Fruit fly (Drosophila melanogaster): Measurements from ENCODE around the gene dl.

dl gene

dm6 chr2L:17484174-17484573 is 34.0 kb upstream of the dl start, which contains the start of the genes GCS2beta and CG5131 (continued):
- TF ChIP-seq gt (GFP tag; IDR thresholded peaks at IDR 0.05) (peak; percentile 75), corto (GFP tag; optimal IDR thresholded peaks at IDR 0.05) (peak; percentile 48), CG17802 (tag; optimal IDR thresholded peaks at IDR 0.05) (peak; percentile 73), tio (GFP tag; optimal IDR thresholded peaks at IDR 0.05) (peak; percentile 89), Bdp1 (GFP tag; optimal IDR thresholded peaks at IDR 0.05) (peak; percentile 90), CG9215 (GFP tag; IDR thresholded peaks at IDR 0.05) (peak; percentile 94), unc-4 (GFP tag; IDR thresholded peaks at IDR 0.05; ENCODE audit: partially characterized antibody) (peak; percentile 88), CG11398 (GFP tag; optimal IDR thresholded peaks at IDR 0.05) (peak; percentile 92), Vsx1 (GFP tag; optimal IDR thresholded peaks at IDR 0.05) (peak; percentile 33), Xbp1 (GFP tag; optimal IDR thresholded peaks at IDR 0.05) (peak; percentile 97), Asciz (GFP tag; optimal IDR thresholded peaks at IDR 0.05) (peak; percentile 70), CG31365 (tag; optimal IDR thresholded peaks at IDR 0.05) (peak; percentile 53), seq (GFP tag; IDR thresholded peaks at IDR 0.05) (peak; percentile 91), gfzf (GFP tag; optimal IDR thresholded peaks at IDR 0.05) (peak; percentile 49), nerfin-2 (GFP tag; IDR thresholded peaks at IDR 0.05; ENCODE audit: partially characterized antibody) (peak; percentile 62; the same call in 1 of the 2 replicates), Sox100B (GFP tag; optimal IDR thresholded peaks at IDR 0.05) (peak; percentile 77), CG4854 (GFP tag; optimal IDR thresholded peaks at IDR 0.05) (peak; percentile 91), Usf (GFP tag; optimal IDR thresholded peaks at IDR 0.05) (peak; percentile 81), bsh (GFP tag; optimal IDR thresholded peaks at IDR 0.05) (peak; percentile 18 to 87), CG8290 (GFP tag; optimal IDR thresholded peaks at IDR 0.05) (peak; percentile 72), CG8290 (tag; optimal IDR thresholded peaks at IDR 0.05) (peak; percentile 35 to 97), cg (GFP tag; optimal IDR thresholded peaks at IDR 0.05) (no peak), ind (GFP tag; optimal IDR thresholded peaks at IDR 0.05) (peak; percentile 97), HLHmδ (GFP tag; optimal IDR thresholded peaks at IDR 0.05) (no peak), h (optimal IDR thresholded peaks at IDR 0.05) (no peak), Aef1 (GFP tag; IDR thresholded peaks at IDR 0.05) (peak; percentile 94), CG3281 (GFP tag; optimal IDR thresholded peaks at IDR 0.05) (peak; percentile 89), Dbx (GFP tag; IDR thresholded peaks at IDR 0.05) (peak; percentile 95), Dp (GFP tag; optimal IDR thresholded peaks at IDR 0.05) (peak; percentile 70), CG4730 (GFP tag; IDR thresholded peaks at IDR 0.05) (peak; percentile 91), CG1529 (GFP tag; optimal IDR thresholded peaks at IDR 0.05) (peak; percentile 77), az2 (GFP tag; optimal IDR thresholded peaks at IDR 0.05) (peak; percentile 93), CG15479 (GFP tag; optimal IDR thresholded peaks at IDR 0.05) (no peak), al (GFP tag; IDR thresholded peaks at IDR 0.05) (peak; percentile 94), CG11093 (GFP tag; IDR thresholded peaks at IDR 0.05) (peak; percentile 84), CG1647 (GFP tag; optimal IDR thresholded peaks at IDR 0.05) (peak; percentile 94), sens-2 (GFP tag; IDR thresholded peaks at IDR 0.05) (peak; percentile 77), Fer2 (tag; optimal IDR thresholded peaks at IDR 0.05) (peak; percentile 85), Deaf1 (tag; optimal IDR thresholded peaks at IDR 0.05) (no peak), D19B (GFP tag; optimal IDR thresholded peaks at IDR 0.05) (peak; percentile 81), br (optimal IDR thresholded peaks at IDR 0.05) (no peak), sc (optimal IDR thresholded peaks at IDR 0.05) (no peak), sc (GFP tag; optimal IDR thresholded peaks at IDR 0.05) (peak; percentile 72), CG8944 (GFP tag; optimal IDR thresholded peaks at IDR 0.05) (peak; percentile 97), sob (GFP tag; IDR thresholded peaks at IDR 0.05) (peak; percentile 96), HmgD (GFP tag; optimal IDR thresholded peaks at IDR 0.05) (peak; percentile 97), chm (GFP tag; IDR thresholded peaks at IDR 0.05) (peak; percentile 71), Chrac-16 (GFP tag; optimal IDR thresholded peaks at IDR 0.05) (peak; percentile 96), Drgx (GFP tag; IDR thresholded peaks at IDR 0.05) (peak; percentile 91), Rfx (GFP tag; IDR thresholded peaks at IDR 0.05) (peak; percentile 98), CG7928 (GFP tag; optimal IDR thresholded peaks at IDR 0.05) (peak; percentile 70), ewg (GFP tag; optimal IDR thresholded peaks at IDR 0.05) (peak; percentile 83)
